Fruit fly (Drosophila melanogaster) S2 (cell line): Measurements from ENCODE around the gene PCNA2.

Source experiments
- CG8478 ChIP-seq: fragments of >200 bp; optimal IDR thresholded peaks from 2 replicates; lab custom pipeline; 2018
- CTCF ChIP-seq, 2 experiments: fragments of >200 bp; optimal IDR thresholded peaks; 2 replicates each; lab custom pipeline; 2018

DNA sequence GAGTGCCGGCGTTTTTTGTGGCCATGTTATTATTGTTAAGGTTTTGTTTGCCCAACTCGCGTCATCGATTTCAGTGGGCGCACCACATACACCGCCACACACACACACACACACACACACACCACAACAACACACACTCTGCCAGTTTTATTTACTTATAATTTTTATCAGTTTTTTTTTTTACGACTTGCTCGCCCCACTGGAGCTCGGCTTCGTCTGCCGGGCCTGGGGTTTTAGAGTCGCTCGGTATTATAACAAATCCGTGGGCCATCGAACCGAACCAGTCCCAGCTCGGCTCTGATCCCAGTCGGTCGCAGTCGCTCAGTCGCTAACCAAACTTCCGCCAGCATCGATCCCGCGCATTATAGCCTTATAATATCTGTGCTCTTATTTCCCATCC, 34.4 kb downstream of the PCNA2 start:
- TF ChIP-seq CTCF (optimal IDR thresholded peaks at IDR 0.05; lab: Kevin White, UChicago) (no peak), CG8478 (lab: Kevin White, UChicago) (no peak)
